Fruit fly (Drosophila melanogaster): ENCODE data around the gene CG13085.

Gene CG13085

dm6 chr2L:19377129-19378083 lies 46.4 kb upstream of the CG13085 start (continued):
- TF ChIP-seq Lpt (GFP tag; optimal IDR thresholded peaks at IDR 0.05): no peak
- peak; percentile 30 for TF ChIP-seq acj6 (GFP tag; optimal IDR thresholded peaks at IDR 0.05)
- TF ChIP-seq CG34406 (GFP tag; optimal IDR thresholded peaks at IDR 0.05): peak; percentile 0
- no peak for TF ChIP-seq cyc (GFP tag; optimal IDR thresholded peaks at IDR 0.05)
- no peak for TF ChIP-seq Sox102F (GFP tag; optimal IDR thresholded peaks at IDR 0.05)
- peak; percentile 50 for TF ChIP-seq CG3032 (tag; optimal IDR thresholded peaks at IDR 0.05)
- TF ChIP-seq Eip93F (GFP tag; optimal IDR thresholded peaks at IDR 0.05): no peak
- TF ChIP-seq fd59A (GFP tag; optimal IDR thresholded peaks at IDR 0.05): peak; percentile 11
- peak; percentile 19 for TF ChIP-seq net (GFP tag; optimal IDR thresholded peaks at IDR 0.05)
- peak; percentile 35 for TF ChIP-seq spab (GFP tag; optimal IDR thresholded peaks at IDR 0.05)
- no peak for TF ChIP-seq CG6854 (GFP tag; optimal IDR thresholded peaks at IDR 0.05)
- no peak for TF ChIP-seq Sox15 (GFP tag; optimal IDR thresholded peaks at IDR 0.05)
- no peak for TF ChIP-seq CG8632 (GFP tag; optimal IDR thresholded peaks at IDR 0.05)
- peak; percentile 22 for TF ChIP-seq pdm3 (GFP tag; optimal IDR thresholded peaks at IDR 0.05)
- TF ChIP-seq CG6808 (GFP tag; optimal IDR thresholded peaks at IDR 0.05): peak; percentile 12
- no peak for TF ChIP-seq CG16779 (tag; optimal IDR thresholded peaks at IDR 0.05)
- no peak for TF ChIP-seq Gug (GFP tag; IDR thresholded peaks at IDR 0.05)

- no peak for TF ChIP-seq CG6276 (GFP tag; optimal IDR thresholded peaks at IDR 0.05)
- no peak for TF ChIP-seq Eip93F (GFP tag; optimal IDR thresholded peaks at IDR 0.05)
- TF ChIP-seq CG11294 (GFP tag; IDR thresholded peaks at IDR 0.05): no peak
- TF ChIP-seq net (GFP tag; optimal IDR thresholded peaks at IDR 0.05): no peak
- no peak for TF ChIP-seq CG8119 (GFP tag; IDR thresholded peaks at IDR 0.05)
- TF ChIP-seq fd59A (GFP tag; optimal IDR thresholded peaks at IDR 0.05): no peak
- no peak for TF ChIP-seq CG11902 (GFP tag; optimal IDR thresholded peaks at IDR 0.05)
- no peak for TF ChIP-seq Lpt (GFP tag; optimal IDR thresholded peaks at IDR 0.05)
- no peak for TF ChIP-seq CG7368 (GFP tag; optimal IDR thresholded peaks at IDR 0.05)
- TF ChIP-seq CG1621 (tag; optimal IDR thresholded peaks at IDR 0.05): no peak
- TF ChIP-seq Ets21C (GFP tag; optimal IDR thresholded peaks at IDR 0.05): no peak
- no peak for TF ChIP-seq CG8632 (GFP tag; optimal IDR thresholded peaks at IDR 0.05)
Observed at dm6 chr2L:19378620-19379019, 45.2 kb upstream of the CG13085 start.

- TF ChIP-seq CG6163 (GFP tag; IDR thresholded peaks at IDR 0.05) (no peak), fd59A (GFP tag; optimal IDR thresholded peaks at IDR 0.05) (no peak), Sox102F (GFP tag; optimal IDR thresholded peaks at IDR 0.05) (no peak), cyc (GFP tag; optimal IDR thresholded peaks at IDR 0.05) (no peak), Hr4 (GFP tag; optimal IDR thresholded peaks at IDR 0.05) (no peak), Eip75B (GFP tag; optimal IDR thresholded peaks at IDR 0.05) (no peak), CG10669 (GFP tag; optimal IDR thresholded peaks at IDR 0.05) (no peak), Gug (GFP tag; IDR thresholded peaks at IDR 0.05) (no peak), dsx (GFP tag; optimal IDR thresholded peaks at IDR 0.05; ENCODE audit: poor library complexity, severe bottlenecking) (no peak), CG1621 (tag; optimal IDR thresholded peaks at IDR 0.05) (no peak), CG11762 (GFP tag; optimal IDR thresholded peaks at IDR 0.05; ENCODE audit: insufficient read depth) (no peak)
Observed at dm6 chr2L:19380630-19381029, 43.2 kb upstream of the CG13085 start, which contains the start of gene CG17350. TSS of gene CG17350 (plus strand) at chr2L:19380930.

- TF ChIP-seq svp (GFP tag) (peak; percentile 37), Sox15 (GFP tag; optimal IDR thresholded peaks at IDR 0.05) (no peak)
Observed at dm6 chr2L:19382353-19382752, 41.5 kb upstream of the CG13085 start.
